Fruit fly (Drosophila melanogaster) whole organism, embryonic: ENCODE data around the gene CNMaR.

Source experiments
- Antp ChIP-seq: fragments of 200-800 bp; sonication (Bioruptor generic); optimal IDR thresholded peaks from 3 replicates; lab custom pipeline; 2016; ENCODE audit warnings: missing biosample characterization, missing genetic modification characterization
- Bgb ChIP-seq: fragments of 200-800 bp; sonication (Bioruptor generic); IDR thresholded peaks from 2 replicates; pipeline ENCODE4 v1.3.6; 2022; ENCODE audit warnings: missing biosample characterization, missing genetic modification characterization; ENCODE audit not compliant: partially characterized antibody
- CG10543 ChIP-seq: fragments of 200-800 bp; sonication (Bioruptor generic); optimal IDR thresholded peaks from 3 replicates; lab custom pipeline; 2017; ENCODE audit warnings: missing biosample characterization, mild to moderate bottlenecking, missing genetic modification characterization, moderate library complexity
- CG13123 ChIP-seq: fragments of 200-800 bp; sonication (Bioruptor generic); optimal IDR thresholded peaks from 2 replicates; lab custom pipeline; 2016; ENCODE audit warnings: missing biosample characterization, missing genetic modification characterization
- CG14014 ChIP-seq: fragments of 200-800 bp; sonication (Bioruptor generic); IDR thresholded peaks from 2 replicates; pipeline ENCODE4 v1.3.6; 2022; ENCODE audit warnings: missing biosample characterization, missing genetic modification characterization
- CG14860 ChIP-seq: fragments of 200-800 bp; sonication (Bioruptor generic); IDR thresholded peaks from 3 replicates; pipeline ENCODE4 v1.3.6; 2022; ENCODE audit warnings: missing biosample characterization, missing genetic modification characterization; ENCODE audit not compliant: partially characterized antibody
- CG2116 ChIP-seq: fragments of 200-800 bp; sonication (Bioruptor generic); optimal IDR thresholded peaks from 3 replicates; lab custom pipeline; 2018; ENCODE audit warnings: missing biosample characterization, mild to moderate bottlenecking, missing genetic modification characterization
- CG2875 ChIP-seq: fragments of 200-800 bp; sonication (Bioruptor generic); optimal IDR thresholded peaks from 2 replicates; lab custom pipeline; 2017; ENCODE audit warnings: missing biosample characterization, mild to moderate bottlenecking, missing genetic modification characterization, missing genetic modification reagents
- CG32767 ChIP-seq: fragments of 200-800 bp; sonication (Bioruptor generic); IDR thresholded peaks from 2 replicates; pipeline ENCODE4 v1.3.6; 2022; ENCODE audit warnings: missing biosample characterization, missing genetic modification characterization
- CG34224 ChIP-seq: fragments of 200-800 bp; sonication (Bioruptor generic); IDR thresholded peaks from 3 replicates; pipeline ENCODE4 v1.3.6; 2022; ENCODE audit warnings: missing biosample characterization, missing genetic modification characterization; ENCODE audit not compliant: partially characterized antibody
- CG34376 ChIP-seq: fragments of 200-800 bp; sonication (Bioruptor generic); optimal IDR thresholded peaks from 2 replicates; lab custom pipeline; 2018; ENCODE audit warnings: missing biosample characterization, mild to moderate bottlenecking, missing genetic modification characterization
- CG34422 ChIP-seq: fragments of 200-800 bp; sonication (Bioruptor generic); IDR thresholded peaks from 3 replicates; pipeline ENCODE4 v1.3.6; 2022; ENCODE audit warnings: missing biosample characterization, missing genetic modification characterization
- CG6791 ChIP-seq: fragments of 200-800 bp; sonication (Bioruptor generic); IDR thresholded peaks from 3 replicates; pipeline ENCODE4 v1.3.6; 2022; ENCODE audit warnings: missing biosample characterization, missing genetic modification characterization; ENCODE audit not compliant: partially characterized antibody
- CG7963 ChIP-seq: fragments of 200-800 bp; sonication (Bioruptor generic); IDR thresholded peaks from 3 replicates; pipeline ENCODE4 v1.3.6; 2022; ENCODE audit warnings: missing biosample characterization, missing genetic modification characterization; ENCODE audit not compliant: partially characterized antibody
- CG8359 ChIP-seq: fragments of 200-800 bp; sonication (Bioruptor generic); optimal IDR thresholded peaks from 2 replicates; lab custom pipeline; 2017; ENCODE audit warnings: missing biosample characterization, mild to moderate bottlenecking, missing genetic modification characterization, borderline replicate concordance
- CG9215 ChIP-seq: fragments of 200-800 bp; sonication (Bioruptor generic); IDR thresholded peaks from 2 replicates; pipeline ENCODE4 v1.3.6; 2022; ENCODE audit warnings: missing biosample characterization, missing genetic modification characterization
- CG9437 ChIP-seq: fragments of 200-800 bp; sonication (Bioruptor generic); optimal IDR thresholded peaks from 2 replicates; lab custom pipeline; 2018; ENCODE audit warnings: missing biosample characterization, mild to moderate bottlenecking, missing genetic modification characterization
- CG9727 ChIP-seq: fragments of 200-800 bp; sonication (Bioruptor generic); optimal IDR thresholded peaks from 3 replicates; lab custom pipeline; 2017; ENCODE audit warnings: missing biosample characterization, mild to moderate bottlenecking, missing genetic modification characterization
- CTCF ChIP-seq: fragments of 200-800 bp; sonication (Bioruptor generic); optimal IDR thresholded peaks from 2 replicates; lab custom pipeline; 2017; ENCODE audit warnings: missing biosample characterization, mild to moderate bottlenecking, missing genetic modification characterization, moderate library complexity
- Dll ChIP-seq: fragments of 200-800 bp; sonication (Bioruptor generic); IDR thresholded peaks from 4 replicates; pipeline ENCODE4 v1.3.6; 2022; ENCODE audit warnings: missing biosample characterization, missing genetic modification characterization; ENCODE audit not compliant: partially characterized antibody
- Dp ChIP-seq: fragments of 200-800 bp; sonication (Bioruptor generic); optimal IDR thresholded peaks from 2 replicates; lab custom pipeline; 2018; ENCODE audit warnings: missing biosample characterization, mild to moderate bottlenecking, missing genetic modification characterization, moderate library complexity
- E2f2 ChIP-seq: fragments of 200-800 bp; sonication (Bioruptor generic); IDR thresholded peaks from 2 replicates; pipeline ENCODE4 v1.3.6; 2022; ENCODE audit warnings: missing biosample characterization, missing genetic modification characterization
- HLH4C ChIP-seq: fragments of 200-800 bp; sonication (Bioruptor generic); IDR thresholded peaks from 3 replicates; pipeline ENCODE4 v1.3.6; 2022; ENCODE audit warnings: missing biosample characterization, missing genetic modification characterization; ENCODE audit not compliant: partially characterized antibody
- HLHmδ ChIP-seq: fragments of 200-800 bp; sonication (Bioruptor generic); optimal IDR thresholded peaks from 2 replicates; lab custom pipeline; 2018; ENCODE audit warnings: missing biosample characterization, mild to moderate bottlenecking, missing genetic modification characterization, moderate library complexity
- Hr78 ChIP-seq, 2 experiments: fragments of 200-800 bp in 1 of 2; fragments of >200 bp in 1 of 2; sonication (Bioruptor generic) in 1 of 2; optimal IDR thresholded peaks; 2 replicates each; lab custom pipeline; 2017 to 2019; ENCODE audit warnings: missing biosample characterization in 2 of 2, missing genetic modification characterization in 2 of 2, mild to moderate bottlenecking in 1 of 2, moderate library complexity in 1 of 2
- MESR4 ChIP-seq: fragments of 200-800 bp; sonication (Bioruptor generic); optimal IDR thresholded peaks from 2 replicates; lab custom pipeline; 2018; ENCODE audit warnings: missing biosample characterization, mild to moderate bottlenecking, missing genetic modification characterization, moderate library complexity
- MTF-1 ChIP-seq: fragments of 200-800 bp; sonication (Bioruptor generic); optimal IDR thresholded peaks from 2 replicates; lab custom pipeline; 2018; ENCODE audit warnings: missing biosample characterization, mild to moderate bottlenecking, missing genetic modification characterization, borderline replicate concordance
- PHDP ChIP-seq: fragments of 200-800 bp; sonication (Bioruptor generic); optimal IDR thresholded peaks from 3 replicates; lab custom pipeline; 2018; ENCODE audit warnings: missing biosample characterization, mild to moderate bottlenecking, missing genetic modification characterization, moderate library complexity
- Pdp1 ChIP-seq, 2 experiments: fragments of 200-800 bp; sonication (Bioruptor generic); optimal IDR thresholded peaks; 3 replicates each; lab custom pipeline; 2016; ENCODE audit warnings: missing biosample characterization in 2 of 2, missing genetic modification characterization in 2 of 2, mild to moderate bottlenecking in 1 of 2, moderate library complexity in 1 of 2
- amos ChIP-seq: fragments of 200-800 bp; sonication (Bioruptor generic); IDR thresholded peaks from 2 replicates; pipeline ENCODE4 v1.3.6; 2022; ENCODE audit warnings: missing biosample characterization, missing genetic modification characterization; ENCODE audit not compliant: partially characterized antibody
- bbx ChIP-seq: fragments of 200-800 bp; sonication (Bioruptor generic); IDR thresholded peaks from 2 replicates; pipeline ENCODE4 v1.3.6; 2022; ENCODE audit warnings: missing biosample characterization, missing genetic modification characterization; ENCODE audit not compliant: partially characterized antibody
- cad ChIP-seq: fragments of >200 bp; optimal IDR thresholded peaks from 2 replicates; lab custom pipeline; 2017; ENCODE audit warnings: missing biosample characterization, missing genetic modification characterization
- cg ChIP-seq: fragments of 200-800 bp; sonication (Bioruptor generic); optimal IDR thresholded peaks from 3 replicates; lab custom pipeline; 2019; ENCODE audit warnings: missing biosample characterization, mild to moderate bottlenecking, missing genetic modification characterization, moderate library complexity
- cwo ChIP-seq: fragments of 200-800 bp; sonication (Bioruptor generic); optimal IDR thresholded peaks from 3 replicates; lab custom pipeline; 2017; ENCODE audit warnings: missing biosample characterization, missing genetic modification characterization, mild to moderate bottlenecking, moderate library complexity, missing genetic modification reagents
- danr ChIP-seq: fragments of 200-800 bp; sonication (Bioruptor generic); IDR thresholded peaks from 2 replicates; pipeline ENCODE4 v1.3.6; 2022; ENCODE audit warnings: missing biosample characterization, missing genetic modification characterization
- dati ChIP-seq: fragments of 200-800 bp; sonication (Bioruptor generic); IDR thresholded peaks from 2 replicates; pipeline ENCODE4 v1.3.6; 2022; ENCODE audit warnings: missing biosample characterization, missing genetic modification characterization
- dm ChIP-seq: fragments of 200-800 bp; sonication (Bioruptor generic); optimal IDR thresholded peaks from 3 replicates; lab custom pipeline; 2016; ENCODE audit warnings: missing biosample characterization, missing genetic modification characterization
- dmrt99B ChIP-seq: fragments of 200-800 bp; sonication (Bioruptor generic); optimal IDR thresholded peaks from 2 replicates; lab custom pipeline; 2018; ENCODE audit warnings: missing biosample characterization, mild to moderate bottlenecking, missing genetic modification characterization, moderate library complexity
- ken ChIP-seq: fragments of 200-800 bp; sonication (Bioruptor generic); IDR thresholded peaks from 3 replicates; pipeline ENCODE4 v1.3.6; 2022; ENCODE audit warnings: missing biosample characterization, missing genetic modification characterization
- lola ChIP-seq, 3 experiments: fragments of >200 bp in 2 of 3; fragments of 200-800 bp in 1 of 3; sonication (Bioruptor generic) in 1 of 3; optimal IDR thresholded peaks; 2 replicates each; lab custom pipeline; 2017 to 2019; ENCODE audit warnings: missing biosample characterization in 3 of 3, missing genetic modification characterization in 3 of 3, mild to moderate bottlenecking in 1 of 3, moderate library complexity in 1 of 3
- nmo ChIP-seq: fragments of 200-800 bp; sonication (Bioruptor generic); optimal IDR thresholded peaks from 2 replicates; lab custom pipeline; 2018; ENCODE audit warnings: missing biosample characterization, mild to moderate bottlenecking, missing genetic modification characterization, moderate library complexity
- onecut ChIP-seq: fragments of 200-800 bp; sonication (Bioruptor generic); IDR thresholded peaks from 2 replicates; pipeline ENCODE4 v1.3.6; 2022; ENCODE audit warnings: missing biosample characterization, missing genetic modification characterization
- sens-2 ChIP-seq: fragments of 200-800 bp; sonication (Bioruptor generic); IDR thresholded peaks from 2 replicates; pipeline ENCODE4 v1.3.6; 2022; ENCODE audit warnings: missing biosample characterization, missing genetic modification characterization
- sr ChIP-seq: fragments of 200-800 bp; sonication (Bioruptor generic); IDR thresholded peaks from 3 replicates; pipeline ENCODE4 v1.3.6; 2022; ENCODE audit warnings: missing biosample characterization, missing genetic modification characterization
- stwl ChIP-seq: fragments of 200-800 bp; sonication (Bioruptor generic); optimal IDR thresholded peaks from 3 replicates; lab custom pipeline; 2018; ENCODE audit warnings: missing biosample characterization, mild to moderate bottlenecking, missing genetic modification characterization, moderate library complexity
- unc-4 ChIP-seq: fragments of 200-800 bp; sonication (Bioruptor generic); IDR thresholded peaks from 2 replicates; pipeline ENCODE4 v1.3.6; 2022; ENCODE audit warnings: missing biosample characterization, missing genetic modification characterization; ENCODE audit not compliant: partially characterized antibody

Gene CNMaR

dm6 chr3L:9615443-9616141 lies 28.3 kb upstream of the CNMaR start (continued):
- TF ChIP-seq PHDP (tag; lab: Kevin White, UChicago): peak; percentile 2
- peak in 1 of 2 experiments; percentile 77 for TF ChIP-seq Hr78 (GFP tag; optimal IDR thresholded peaks at IDR 0.05; lab: Kevin White, UChicago)
- TF ChIP-seq CG34376 (GFP tag; lab: Kevin White, UChicago): peak; percentile 91
- TF ChIP-seq ken (GFP tag; lab: Robert Waterston, UW): no peak
- TF ChIP-seq CG10543 (GFP tag; lab: Kevin White, UChicago): peak; percentile 39
- TF ChIP-seq CG32767 (GFP tag; lab: Robert Waterston, UW): no peak
- no peak for TF ChIP-seq lola (GFP tag; optimal IDR thresholded peaks at IDR 0.05; lab: Kevin White, UChicago)
- TF ChIP-seq cg (GFP tag; lab: Kevin White, UChicago): peak; percentile 75
- TF ChIP-seq cad (GFP tag; lab: Kevin White, UChicago): peak; percentile 20
- peak; percentile 38 for TF ChIP-seq CG9727
- TF ChIP-seq Pdp1 (GFP tag; optimal IDR thresholded peaks at IDR 0.05; lab: Kevin White, UChicago): peak in 1 of 2 experiments; percentile 83
- TF ChIP-seq sr (GFP tag; lab: Robert Waterston, UW): no peak
- TF ChIP-seq sens-2 (GFP tag; lab: Robert Waterston, UW): 0 out of 2 replicates have a peak, but pooled peaks have one; percentile 10
- 0 out of 2 replicates have a peak, but pooled peaks have one; percentile 13 for TF ChIP-seq bbx

- no peak for TF ChIP-seq CG9215 (GFP tag; lab: Robert Waterston, UW)
- TF ChIP-seq Dll (GFP tag; lab: Robert Waterston, UW): peak; percentile 82
- no peak for TF ChIP-seq nmo (GFP tag; lab: Kevin White, UChicago)
- no peak for TF ChIP-seq CG9437
- no peak for TF ChIP-seq HLHmδ (GFP tag; lab: Kevin White, UChicago)
- TF ChIP-seq CG7963: 0 out of 3 replicates have a peak, but pooled peaks have one; percentile 45
- TF ChIP-seq CG8359 (GFP tag; lab: Kevin White, UChicago): no peak
- peak; percentile 82 for TF ChIP-seq amos
- peak; percentile 71 for TF ChIP-seq cwo (GFP tag; lab: Kevin White, UChicago)
- peak; percentile 95 for TF ChIP-seq dm
- TF ChIP-seq Antp (GFP tag; lab: Kevin White, UChicago): no peak
- peak; percentile 13; the same call in 1 of the 3 replicates for TF ChIP-seq CG34422 (GFP tag; lab: Robert Waterston, UW)
- TF ChIP-seq CG6791: peak; percentile 72
- peak; percentile 87 for TF ChIP-seq CG34224
- peak; percentile 61 for TF ChIP-seq Dp
- peak; percentile 34 for TF ChIP-seq CTCF (GFP tag; lab: Kevin White, UChicago)
- TF ChIP-seq danr: no peak
- peak; percentile 71 for TF ChIP-seq HLH4C (GFP tag; lab: Robert Waterston, UW)
- no peak for TF ChIP-seq MTF-1 (GFP tag; lab: Kevin White, UChicago)
- TF ChIP-seq CG14014 (GFP tag; lab: Robert Waterston, UW): no peak
- no peak for TF ChIP-seq CG2875 (GFP tag; lab: Kevin White, UChicago)
- TF ChIP-seq CG2116: peak; percentile 16
- TF ChIP-seq dmrt99B: no peak
- peak; percentile 34 for TF ChIP-seq MESR4 (GFP tag; lab: Kevin White, UChicago)
- TF ChIP-seq bbx: peak; percentile 75
- TF ChIP-seq dati (GFP tag; lab: Robert Waterston, UW): no peak
- TF ChIP-seq CG14860 (GFP tag; lab: Robert Waterston, UW): peak; percentile 62; the same call in 2 of the 3 replicates
- peak; percentile 61 for TF ChIP-seq E2f2
- TF ChIP-seq stwl (tag; lab: Kevin White, UChicago): peak; percentile 72
- peak; percentile 78 for TF ChIP-seq Bgb (GFP tag; lab: Robert Waterston, UW)
- no peak for TF ChIP-seq CG13123 (GFP tag; lab: Kevin White, UChicago)
- peak; percentile 76 for TF ChIP-seq unc-4 (GFP tag; lab: Robert Waterston, UW)
- no peak for TF ChIP-seq cg (GFP tag; lab: Kevin White, UChicago)
- TF ChIP-seq onecut (GFP tag; lab: Robert Waterston, UW): no peak
These were observed 19.9 kb upstream of the CNMaR start, which contains the start of gene CG3335 for dm6 chr3L:9624014-9624413. CG3335 (plus strand) TSS chr3L:9624237.
